Worm (Caenorhabditis elegans): ENCODE measurements around the gene tgt-2.

ce11 chrV:18957267-18957843, 40.8 kb upstream of the tgt-2 start, which contains the start of gene hrg-10:
- no peak for TF ChIP-seq ztf-23 (GFP tag; IDR thresholded peaks at IDR 0.05)
- no peak for TF ChIP-seq ref-1 (GFP tag; conservative IDR thresholded peaks at IDR 0.05)
- TF ChIP-seq T22C8.4 (GFP tag; IDR thresholded peaks at IDR 0.05), result no peak
- TF ChIP-seq flt-1 (GFP tag; IDR thresholded peaks at IDR 0.05), result no peak
- no peak for TF ChIP-seq cog-1 (tag; optimal IDR thresholded peaks at IDR 0.05)
- TF ChIP-seq med-1 (GFP tag; optimal IDR thresholded peaks at IDR 0.05; ENCODE audit: insufficient read depth), result no peak
- no peak for TF ChIP-seq klf-2 (GFP tag; conservative IDR thresholded peaks at IDR 0.05)
- TF ChIP-seq tab-1 (GFP tag; IDR thresholded peaks at IDR 0.05), result no peak
- no peak for TF ChIP-seq ztf-29 (GFP tag; IDR thresholded peaks at IDR 0.05)
